Fruit fly (Drosophila melanogaster) whole organism, pupa: ENCODE measurements around the gene CG5697.

ENCODE experiments used
- CG10348 ChIP-seq: fragments of 200-800 bp; sonication (Bioruptor generic); IDR thresholded peaks from 2 replicates; pipeline ENCODE4 v1.3.6; 2022; ENCODE audit warnings: missing biosample characterization, missing genetic modification characterization
- CG15710 ChIP-seq: fragments of 200-800 bp; sonication (Bioruptor generic); optimal IDR thresholded peaks from 2 replicates; lab custom pipeline; 2018; ENCODE audit warnings: missing biosample characterization, mild to moderate bottlenecking, missing genetic modification characterization, moderate library complexity
- CG34367 ChIP-seq: fragments of 200-800 bp; sonication (Bioruptor generic); optimal IDR thresholded peaks from 2 replicates; lab custom pipeline; 2018; ENCODE audit warnings: missing biosample characterization, mild to moderate bottlenecking, missing genetic modification characterization
- EcR ChIP-seq: fragments of 200-800 bp; sonication (Bioruptor generic); optimal IDR thresholded peaks from 3 replicates; lab custom pipeline; 2019; ENCODE audit warnings: missing biosample characterization, missing genetic modification characterization, mild to moderate bottlenecking, moderate library complexity, missing genetic modification reagents
- fd96Ca ChIP-seq: fragments of 200-800 bp; sonication (Bioruptor generic); IDR thresholded peaks from 3 replicates; pipeline ENCODE4 v1.3.6; 2022; ENCODE audit warnings: missing biosample characterization, missing genetic modification characterization

dm6 chr3R:21017464-21018080 is 1.8 kb downstream of the CG5697 start, which contains the start of gene Rlip:
- no peak for TF ChIP-seq CG34367 (tag; lab: Kevin White, UChicago)
- no peak for TF ChIP-seq CG15710 (tag; lab: Kevin White, UChicago)
- no peak for TF ChIP-seq EcR (GFP tag; lab: Kevin White, UChicago)
- TF ChIP-seq fd96Ca, result peak; percentile 84
- no peak for TF ChIP-seq CG10348
